Worm (Caenorhabditis elegans): ENCODE data around the gene flp-6.

flp-6 gene

ce11 chrV:9516280-9516679 lies 44.5 kb downstream of the flp-6 start (continued):
- TF ChIP-seq mxl-2 (GFP tag; conservative IDR thresholded peaks at IDR 0.05) (no peak), D1046.2 (GFP tag; IDR thresholded peaks at IDR 0.05) (no peak), lin-1 (GFP tag; IDR thresholded peaks at IDR 0.05) (no peak), T20F7.1 (GFP tag; optimal IDR thresholded peaks at IDR 0.05) (peak; percentile 3), php-3 (GFP tag; IDR thresholded peaks at IDR 0.05) (no peak), F10B5.3 (tag; optimal IDR thresholded peaks at IDR 0.05) (no peak), ZK546.5 (tag; optimal IDR thresholded peaks at IDR 0.05) (no peak), nhr-42 (GFP tag; IDR thresholded peaks at IDR 0.05) (no peak), fkh-10 (GFP tag; optimal IDR thresholded peaks at IDR 0.05) (no peak), aha-1 (tag) (no peak), lsy-2 (tag; optimal IDR thresholded peaks at IDR 0.05) (peak in 1 of 2 experiments; percentile 52), zip-11 (GFP tag; IDR thresholded peaks at IDR 0.05) (no peak), Y75B8A.6 (GFP tag; IDR thresholded peaks at IDR 0.05) (no peak), unc-62 (GFP tag; optimal IDR thresholded peaks at IDR 0.05 in 1 of 2) (peak in 1 of 2 experiments; percentile 99), unc-62 (tag; optimal IDR thresholded peaks at IDR 0.05) (no peak), Y5F2A.4 (GFP tag; optimal IDR thresholded peaks at IDR 0.05) (no peak), dpl-1 (GFP tag; optimal IDR thresholded peaks at IDR 0.05) (no peak), pha-4 (GFP tag; IDR thresholded peaks at IDR 0.05) (no peak), pha-4 (tag; optimal IDR thresholded peaks at IDR 0.05) (no peak), daf-19 (GFP tag; conservative IDR thresholded peaks at IDR 0.05) (no peak), unc-130 (GFP tag; optimal IDR thresholded peaks at IDR 0.05) (no peak), snpc-4 (tag; optimal IDR thresholded peaks at IDR 0.05) (no peak), lin-13 (GFP tag; optimal IDR thresholded peaks at IDR 0.05) (no peak), daf-16 (GFP tag; optimal IDR thresholded peaks at IDR 0.05) (no peak), daf-16 (tag; optimal IDR thresholded peaks at IDR 0.05) (no peak), mxl-3 (GFP tag; optimal IDR thresholded peaks at IDR 0.05) (peak; percentile 69), ceh-32 (tag; optimal IDR thresholded peaks at IDR 0.05; ENCODE audit: poor library complexity) (no peak), nhr-76 (tag; optimal IDR thresholded peaks at IDR 0.05) (peak; percentile 12), mep-1 (tag; optimal IDR thresholded peaks at IDR 0.05) (peak; percentile 42), sdz-12 (GFP tag; optimal IDR thresholded peaks at IDR 0.05) (no peak), nhr-10 (tag; optimal IDR thresholded peaks at IDR 0.05) (no peak), rbr-2 (tag; optimal IDR thresholded peaks at IDR 0.05) (no peak), spr-1 (tag; optimal IDR thresholded peaks at IDR 0.05) (no peak), cey-2 (tag; optimal IDR thresholded peaks at IDR 0.05; ENCODE audit: borderline replicate concordance, insufficient read depth) (no peak), lin-39 (tag; optimal IDR thresholded peaks at IDR 0.05) (no peak), T26A8.4 (GFP tag; IDR thresholded peaks at IDR 0.05) (no peak), lin-15B (tag; optimal IDR thresholded peaks at IDR 0.05) (no peak), tag-97 (GFP tag; IDR thresholded peaks at IDR 0.05) (no peak), nhr-48 (tag; optimal IDR thresholded peaks at IDR 0.05) (peak; percentile 49), tra-1 (GFP tag; IDR thresholded peaks at IDR 0.05) (no peak), mdl-1 (tag; optimal IDR thresholded peaks at IDR 0.05) (peak in 1 of 2 experiments; percentile 65), zfp-3 (GFP tag; conservative IDR thresholded peaks at IDR 0.05) (no peak), unc-39 (tag; optimal IDR thresholded peaks at IDR 0.05) (no peak), nhr-102 (tag; optimal IDR thresholded peaks at IDR 0.05) (no peak), nhr-77 (tag; optimal IDR thresholded peaks at IDR 0.05) (peak; percentile 34), ZK337.2 (GFP tag; IDR thresholded peaks at IDR 0.05) (no peak), zfp-2 (tag; optimal IDR thresholded peaks at IDR 0.05) (no peak), nhr-11 (tag; optimal IDR thresholded peaks at IDR 0.05) (no peak), ces-1 (GFP tag; optimal IDR thresholded peaks at IDR 0.05) (no peak), vab-7 (GFP tag; IDR thresholded peaks at IDR 0.05) (no peak), daf-8 (GFP tag; IDR thresholded peaks at IDR 0.05) (no peak), nhr-28 (tag; optimal IDR thresholded peaks at IDR 0.05) (peak; percentile 97), dmd-9 (GFP tag; IDR thresholded peaks at IDR 0.05) (no peak), jun-1 (tag; optimal IDR thresholded peaks at IDR 0.05) (no peak)
